Fruit fly (Drosophila melanogaster) whole organism, embryonic: ENCODE results near the gene CG17027.
A peak's percentile ranks its signal among the peaks of the same experiment; 100 is the strongest.

Experiments used
- Asciz ChIP-seq: fragments of 200-800 bp; sonication (Bioruptor generic); optimal IDR thresholded peaks from 2 replicates; lab custom pipeline; 2017; ENCODE audit warnings: missing biosample characterization, mild to moderate bottlenecking, missing genetic modification characterization, missing genetic modification reagents
- Atf3 ChIP-seq: fragments of 200-800 bp; sonication (Bioruptor generic); optimal IDR thresholded peaks from 3 replicates; lab custom pipeline; 2016; ENCODE audit warnings: missing biosample characterization, missing genetic modification characterization
- Bdp1 ChIP-seq: fragments of 200-800 bp; sonication (Bioruptor generic); optimal IDR thresholded peaks from 3 replicates; lab custom pipeline; 2016; ENCODE audit warnings: missing biosample characterization, missing genetic modification characterization
- CG10565 ChIP-seq: fragments of 200-800 bp; sonication (Bioruptor generic); optimal IDR thresholded peaks from 3 replicates; lab custom pipeline; 2016; ENCODE audit warnings: missing biosample characterization, mild to moderate bottlenecking, missing genetic modification characterization
- CG10959 ChIP-seq: fragments of 200-800 bp; sonication (Bioruptor generic); IDR thresholded peaks from 2 replicates; pipeline ENCODE4 v1.3.6; 2022; ENCODE audit warnings: missing biosample characterization, missing genetic modification characterization
- CG11504 ChIP-seq: fragments of 200-800 bp; sonication (Bioruptor generic); optimal IDR thresholded peaks from 3 replicates; lab custom pipeline; 2019; ENCODE audit warnings: missing biosample characterization, mild to moderate bottlenecking, missing genetic modification characterization, moderate library complexity
- CG11723 ChIP-seq: fragments of 200-800 bp; sonication (Bioruptor generic); optimal IDR thresholded peaks from 2 replicates; lab custom pipeline; 2017; ENCODE audit warnings: missing biosample characterization, mild to moderate bottlenecking, missing genetic modification characterization
- CG13123 ChIP-seq: fragments of 200-800 bp; sonication (Bioruptor generic); optimal IDR thresholded peaks from 2 replicates; lab custom pipeline; 2016; ENCODE audit warnings: missing biosample characterization, missing genetic modification characterization
- CG13894 ChIP-seq: fragments of 200-800 bp; sonication (Bioruptor generic); optimal IDR thresholded peaks from 3 replicates; lab custom pipeline; 2018; ENCODE audit warnings: missing biosample characterization, mild to moderate bottlenecking, missing genetic modification characterization, moderate library complexity
- CG14014 ChIP-seq: fragments of 200-800 bp; sonication (Bioruptor generic); IDR thresholded peaks from 2 replicates; pipeline ENCODE4 v1.3.6; 2022; ENCODE audit warnings: missing biosample characterization, missing genetic modification characterization
- CG17912 ChIP-seq: fragments of 200-800 bp; sonication (Bioruptor generic); optimal IDR thresholded peaks from 2 replicates; lab custom pipeline; 2018; ENCODE audit warnings: missing biosample characterization, mild to moderate bottlenecking, missing genetic modification characterization
- CG18011 ChIP-seq: fragments of 200-800 bp; sonication (Bioruptor generic); optimal IDR thresholded peaks from 2 replicates; lab custom pipeline; 2017; ENCODE audit warnings: missing biosample characterization, missing genetic modification characterization, mild to moderate bottlenecking, moderate library complexity, missing genotype
- CG2129 ChIP-seq: fragments of 200-800 bp; sonication (Bioruptor generic); IDR thresholded peaks from 2 replicates; pipeline ENCODE4 v1.3.6; 2022; ENCODE audit warnings: missing biosample characterization, missing genetic modification characterization; ENCODE audit not compliant: partially characterized antibody
- CG30020 ChIP-seq: fragments of 200-800 bp; optimal IDR thresholded peaks from 2 replicates; lab custom pipeline; 2019; ENCODE audit warnings: missing biosample characterization, mild to moderate bottlenecking, missing genetic modification characterization, moderate library complexity
- CG4328 ChIP-seq: fragments of 200-800 bp; sonication (Bioruptor generic); optimal IDR thresholded peaks from 3 replicates; lab custom pipeline; 2017; ENCODE audit warnings: missing biosample characterization, missing genetic modification reagents, missing genetic modification characterization
- CG4820 ChIP-seq: fragments of 200-800 bp; sonication (Bioruptor generic); optimal IDR thresholded peaks from 3 replicates; lab custom pipeline; 2016; ENCODE audit warnings: missing biosample characterization, missing genetic modification characterization
- CG5953 ChIP-seq: fragments of 200-800 bp; sonication (Bioruptor generic); IDR thresholded peaks from 2 replicates; pipeline ENCODE4 v1.3.6; 2022; ENCODE audit warnings: missing biosample characterization, missing genetic modification characterization
- CG7839 ChIP-seq: fragments of 200-800 bp; sonication (Bioruptor generic); optimal IDR thresholded peaks from 3 replicates; lab custom pipeline; 2018; ENCODE audit warnings: missing biosample characterization, mild to moderate bottlenecking, missing genetic modification characterization, moderate library complexity
- CG8281 ChIP-seq: fragments of 200-800 bp; sonication (Bioruptor generic); optimal IDR thresholded peaks from 2 replicates; lab custom pipeline; 2018; ENCODE audit warnings: missing biosample characterization, mild to moderate bottlenecking, missing genetic modification characterization, moderate library complexity
- CTCF ChIP-seq: fragments of 200-800 bp; sonication (Bioruptor generic); optimal IDR thresholded peaks from 2 replicates; lab custom pipeline; 2017; ENCODE audit warnings: missing biosample characterization, mild to moderate bottlenecking, missing genetic modification characterization, moderate library complexity
- Dp ChIP-seq: fragments of 200-800 bp; sonication (Bioruptor generic); optimal IDR thresholded peaks from 2 replicates; lab custom pipeline; 2018; ENCODE audit warnings: missing biosample characterization, mild to moderate bottlenecking, missing genetic modification characterization, moderate library complexity
- Dref ChIP-seq: fragments of 200-800 bp; sonication (Bioruptor generic); IDR thresholded peaks from 2 replicates; pipeline ENCODE4 v1.3.6; 2022; ENCODE audit warnings: missing biosample characterization, missing genetic modification characterization
- Hand ChIP-seq: fragments of 200-800 bp; sonication (Bioruptor generic); optimal IDR thresholded peaks from 2 replicates; lab custom pipeline; 2017; ENCODE audit warnings: mild to moderate bottlenecking, missing biosample characterization, missing genetic modification reagents, missing genetic modification characterization
- HmgD ChIP-seq: fragments of 200-800 bp; sonication (Bioruptor generic); optimal IDR thresholded peaks from 3 replicates; lab custom pipeline; 2016; ENCODE audit warnings: missing biosample characterization, missing genetic modification characterization
- Hr3 ChIP-seq: fragments of 200-800 bp; sonication (Bioruptor generic); optimal IDR thresholded peaks from 3 replicates; lab custom pipeline; 2016; ENCODE audit warnings: missing biosample characterization, missing genetic modification characterization
- Mrtf ChIP-seq: fragments of 200-800 bp; sonication (Bioruptor generic); IDR thresholded peaks from 3 replicates; pipeline ENCODE4 v1.3.6; 2022; ENCODE audit warnings: missing biosample characterization, missing genetic modification characterization
- NfI ChIP-seq: fragments of 200-800 bp; sonication (Bioruptor generic); optimal IDR thresholded peaks from 3 replicates; lab custom pipeline; 2018; ENCODE audit warnings: missing biosample characterization, mild to moderate bottlenecking, missing genetic modification characterization, moderate library complexity
- Pdp1 ChIP-seq, 2 experiments: fragments of 200-800 bp; sonication (Bioruptor generic); optimal IDR thresholded peaks; 3 replicates each; lab custom pipeline; 2016; ENCODE audit warnings: missing biosample characterization in 2 of 2, missing genetic modification characterization in 2 of 2, mild to moderate bottlenecking in 1 of 2, moderate library complexity in 1 of 2
- Spps ChIP-seq: fragments of 200-800 bp; sonication (Bioruptor generic); optimal IDR thresholded peaks from 2 replicates; lab custom pipeline; 2018; ENCODE audit warnings: missing biosample characterization, mild to moderate bottlenecking, missing genetic modification characterization
- Ssrp ChIP-seq: fragments of 200-800 bp; sonication (Bioruptor generic); optimal IDR thresholded peaks from 2 replicates; lab custom pipeline; 2018; ENCODE audit warnings: missing biosample characterization, mild to moderate bottlenecking, missing genetic modification characterization, moderate library complexity
- YL-1 ChIP-seq: fragments of 200-800 bp; sonication (Bioruptor generic); optimal IDR thresholded peaks from 3 replicates; lab custom pipeline; 2017; ENCODE audit warnings: missing biosample characterization, mild to moderate bottlenecking, missing genetic modification characterization
- amos ChIP-seq: fragments of 200-800 bp; sonication (Bioruptor generic); IDR thresholded peaks from 2 replicates; pipeline ENCODE4 v1.3.6; 2022; ENCODE audit warnings: missing biosample characterization, missing genetic modification characterization; ENCODE audit not compliant: partially characterized antibody
- ara ChIP-seq: fragments of 200-800 bp; sonication (Bioruptor generic); IDR thresholded peaks from 2 replicates; pipeline ENCODE4 v1.3.6; 2022; ENCODE audit warnings: missing biosample characterization, missing genetic modification characterization
- ase ChIP-seq: fragments of 200-800 bp; sonication (Bioruptor generic); IDR thresholded peaks from 3 replicates; pipeline ENCODE4 v1.3.6; 2022; ENCODE audit warnings: missing biosample characterization, missing genetic modification characterization
- bigmax ChIP-seq: fragments of 200-800 bp; sonication (Bioruptor generic); optimal IDR thresholded peaks from 2 replicates; lab custom pipeline; 2018; ENCODE audit warnings: missing biosample characterization, mild to moderate bottlenecking, missing genetic modification characterization
- btn ChIP-seq: fragments of 200-800 bp; sonication (Bioruptor generic); optimal IDR thresholded peaks from 2 replicates; lab custom pipeline; 2016; ENCODE audit warnings: missing biosample characterization, missing genetic modification characterization
- gt ChIP-seq: fragments of 200-800 bp; sonication (Bioruptor generic); IDR thresholded peaks from 2 replicates; pipeline ENCODE4 v1.3.6; 2022; ENCODE audit warnings: missing biosample characterization, missing genetic modification characterization
- inv ChIP-seq: fragments of 200-800 bp; sonication (Bioruptor generic); IDR thresholded peaks from 2 replicates; pipeline ENCODE4 v1.3.6; 2022; ENCODE audit warnings: missing biosample characterization, missing genetic modification characterization; ENCODE audit not compliant: partially characterized antibody
- jigr1 ChIP-seq: fragments of 200-800 bp; sonication (Bioruptor generic); IDR thresholded peaks from 3 replicates; pipeline ENCODE4 v1.3.6; 2022; ENCODE audit warnings: missing biosample characterization, missing genetic modification characterization
- kah ChIP-seq: fragments of 200-800 bp; sonication (Bioruptor generic); optimal IDR thresholded peaks from 2 replicates; lab custom pipeline; 2018; ENCODE audit warnings: missing biosample characterization, mild to moderate bottlenecking, missing genetic modification characterization
- kni ChIP-seq: fragments of 200-800 bp; sonication (Bioruptor generic); optimal IDR thresholded peaks from 3 replicates; lab custom pipeline; 2017; ENCODE audit warnings: mild to moderate bottlenecking, missing biosample characterization, missing genetic modification reagents, missing genetic modification characterization
- lola ChIP-seq, 3 experiments: fragments of >200 bp in 2 of 3; fragments of 200-800 bp in 1 of 3; sonication (Bioruptor generic) in 1 of 3; optimal IDR thresholded peaks; 2 replicates each; lab custom pipeline; 2017 to 2019; ENCODE audit warnings: missing biosample characterization in 3 of 3, missing genetic modification characterization in 3 of 3, mild to moderate bottlenecking in 1 of 3, moderate library complexity in 1 of 3
- luna ChIP-seq: fragments of 200-800 bp; sonication (Bioruptor generic); optimal IDR thresholded peaks from 2 replicates; lab custom pipeline; 2016; ENCODE audit warnings: missing biosample characterization, missing genetic modification characterization
- onecut ChIP-seq: fragments of 200-800 bp; sonication (Bioruptor generic); IDR thresholded peaks from 2 replicates; pipeline ENCODE4 v1.3.6; 2022; ENCODE audit warnings: missing biosample characterization, missing genetic modification characterization
- schlank ChIP-seq: fragments of 200-800 bp; sonication (Bioruptor generic); optimal IDR thresholded peaks from 2 replicates; lab custom pipeline; 2018; ENCODE audit warnings: missing biosample characterization, mild to moderate bottlenecking, missing genetic modification characterization
- sob ChIP-seq: fragments of 200-800 bp; sonication (Bioruptor generic); IDR thresholded peaks from 2 replicates; pipeline ENCODE4 v1.3.6; 2022; ENCODE audit warnings: missing biosample characterization, missing genetic modification characterization
- unpg ChIP-seq: fragments of 200-800 bp; sonication (Bioruptor generic); optimal IDR thresholded peaks from 3 replicates; lab custom pipeline; 2018; ENCODE audit warnings: missing biosample characterization, mild to moderate bottlenecking, missing genetic modification characterization, moderate library complexity
- vfl ChIP-seq: fragments of 200-800 bp; sonication (Bioruptor generic); optimal IDR thresholded peaks from 2 replicates; lab custom pipeline; 2016; ENCODE audit warnings: missing biosample characterization, missing genetic modification characterization
- vvl ChIP-seq: fragments of 200-800 bp; sonication (Bioruptor generic); IDR thresholded peaks from 2 replicates; pipeline ENCODE4 v1.3.6; 2022; ENCODE audit warnings: missing biosample characterization, missing genetic modification characterization
- zen ChIP-seq: fragments of 200-800 bp; sonication (Bioruptor generic); optimal IDR thresholded peaks from 3 replicates; lab custom pipeline; 2018; ENCODE audit warnings: missing biosample characterization, mild to moderate bottlenecking, missing genetic modification characterization, moderate library complexity

Gene CG17027

dm6 chr3L:15956448-15957010 is 23.4 kb upstream of the CG17027 start, which contains the start of gene elgi (continued):
- TF ChIP-seq Pdp1 (GFP tag; optimal IDR thresholded peaks at IDR 0.05; lab: Kevin White, UChicago) (peak; percentile 48 to 55), Dref (no peak), CG7839 (tag; lab: Kevin White, UChicago) (no peak), unpg (GFP tag; lab: Kevin White, UChicago) (peak; percentile 39), lola (GFP tag; optimal IDR thresholded peaks at IDR 0.05; lab: Kevin White, UChicago) (no peak), kah (GFP tag; lab: Kevin White, UChicago) (no peak), kni (GFP tag; lab: Kevin White, UChicago) (no peak), CG11723 (GFP tag; lab: Kevin White, UChicago) (no peak), CG10959 (no peak), Hr3 (GFP tag; lab: Kevin White, UChicago) (peak; percentile 53), CG11504 (tag; lab: Kevin White, UChicago) (no peak), vfl (GFP tag; lab: Kevin White, UChicago) (peak; percentile 51), ara (GFP tag; lab: Robert Waterston, UW) (0 out of 2 replicates have a peak, but pooled peaks have one; percentile 17), CG17912 (no peak), btn (no peak), zen (tag; lab: Kevin White, UChicago) (peak; percentile 12), Asciz (GFP tag; lab: Kevin White, UChicago) (no peak), schlank (tag; lab: Kevin White, UChicago) (peak; percentile 11), Ssrp (tag; lab: Kevin White, UChicago) (no peak), Spps (no peak), HmgD (GFP tag; lab: Kevin White, UChicago) (peak; percentile 63), CTCF (GFP tag; lab: Kevin White, UChicago) (no peak), CG4328 (GFP tag; lab: Kevin White, UChicago) (peak; percentile 24), CG18011 (peak; percentile 34), CG13894 (tag; lab: Kevin White, UChicago) (peak; percentile 22), bigmax (GFP tag; lab: Kevin White, UChicago) (no peak), CG2129 (GFP tag; lab: Robert Waterston, UW) (no peak), CG8281 (tag; lab: Kevin White, UChicago) (no peak), Bdp1 (GFP tag; lab: Kevin White, UChicago) (peak; percentile 39), inv (GFP tag; lab: Robert Waterston, UW) (no peak), CG13123 (GFP tag; lab: Kevin White, UChicago) (no peak), onecut (GFP tag; lab: Robert Waterston, UW) (no peak), CG30020 (tag; lab: Kevin White, UChicago) (peak; percentile 24), sob (peak; percentile 83), CG14014 (GFP tag; lab: Robert Waterston, UW) (0 out of 2 replicates have a peak, but pooled peaks have one; percentile 22), jigr1 (GFP tag; lab: Robert Waterston, UW) (no peak), gt (GFP tag; lab: Robert Waterston, UW) (no peak), Mrtf (GFP tag; lab: Robert Waterston, UW) (no peak), vvl (GFP tag; lab: Robert Waterston, UW) (peak; percentile 61), CG5953 (GFP tag; lab: Robert Waterston, UW) (no peak), CG10565 (GFP tag; lab: Kevin White, UChicago) (no peak), CG4820 (peak; percentile 47), ase (GFP tag; lab: Robert Waterston, UW) (no peak), NfI (GFP tag; lab: Kevin White, UChicago) (peak; percentile 68), luna (GFP tag; lab: Kevin White, UChicago) (peak; percentile 2), YL-1 (GFP tag; lab: Kevin White, UChicago) (peak; percentile 86), amos (GFP tag; lab: Robert Waterston, UW) (peak; percentile 18; the same call in 1 of the 2 replicates), Hand (no peak), Dp (GFP tag; lab: Kevin White, UChicago) (peak; percentile 8), Atf3 (no peak)
